Worm (Caenorhabditis elegans): ENCODE measurements around the gene C50E3.15.

- TF ChIP-seq klf-2 (GFP tag; conservative IDR thresholded peaks at IDR 0.05) (no peak), ztf-29 (GFP tag; IDR thresholded peaks at IDR 0.05) (no peak), flt-1 (GFP tag; IDR thresholded peaks at IDR 0.05) (no peak)
These were observed 16.8 kb upstream of the C50E3.15 start, which contains the start of gene scl-26 for ce11 chrV:7601443-7601842.
